Worm (Caenorhabditis elegans) whole organism, L4 larva: Measurements from ENCODE around the gene irld-61.

Experiments
- aha-1 ChIP-seq: fragments of 150-350 bp; peaks from one replicate; lab custom pipeline; 2014; ENCODE audit warnings: missing biosample characterization, missing genetic modification characterization
- ama-1 ChIP-seq: fragments of 150-350 bp; optimal IDR thresholded peaks from 2 replicates; lab custom pipeline; 2014; ENCODE audit warnings: inconsistent platforms, mixed read lengths
- fkh-10 ChIP-seq: fragments of 150-350 bp; optimal IDR thresholded peaks from 2 replicates; lab custom pipeline; 2014; ENCODE audit warnings: missing biosample characterization, missing genetic modification reagents, missing genetic modification characterization
- fos-1 ChIP-seq: fragments of 150-350 bp; optimal IDR thresholded peaks from 2 replicates; lab custom pipeline; 2014; ENCODE audit warnings: missing biosample characterization, missing genetic modification characterization
- lin-39 ChIP-seq: fragments of 150-350 bp; optimal IDR thresholded peaks from 2 replicates; lab custom pipeline; 2014; ENCODE audit warnings: missing biosample characterization, missing genetic modification reagents, missing genetic modification characterization
- lsy-2 ChIP-seq, 2 experiments: fragments of 150-350 bp in 1 of 2; sonication (generic microtip) in 1 of 2; optimal IDR thresholded peaks; 2 replicates each; lab custom pipeline; 2014 to 2017; ENCODE audit warnings: missing biosample characterization in 2 of 2, missing genetic modification characterization in 2 of 2
- mxl-2 ChIP-seq: fragments of 200-800 bp; sonication (Bioruptor generic); conservative IDR thresholded peaks from 2 replicates; pipeline ENCODE4 v1.3.6; 2022; ENCODE audit warnings: missing genetic modification reagents, missing genetic modification characterization, missing compliant biosample characterization
- pqm-1 ChIP-seq: sonication (generic microtip); optimal IDR thresholded peaks from 2 replicates; lab custom pipeline; 2017; ENCODE audit warnings: missing biosample characterization, missing genetic modification characterization
- snpc-4 ChIP-seq: fragments of 150-350 bp; optimal IDR thresholded peaks from 2 replicates; lab custom pipeline; 2014; ENCODE audit warnings: missing biosample characterization, missing genetic modification characterization
- unc-130 ChIP-seq: sonication (generic microtip); optimal IDR thresholded peaks from 2 replicates; lab custom pipeline; 2016; ENCODE audit warnings: missing genetic modification reagents, missing genetic modification characterization, missing compliant biosample characterization
- unc-62 ChIP-seq, 3 experiments: fragments of 150-350 bp in 1 of 3; sonication (generic microtip); optimal IDR thresholded peaks in 2 of 3; peaks in 1 of 3; 1 replicate in 1 of 3; 2 replicates in 2 of 3; lab custom pipeline; 2014 to 2017; ENCODE audit warnings: missing biosample characterization in 3 of 3, missing genetic modification characterization in 3 of 3, missing genetic modification reagents in 3 of 3, missing genotype in 1 of 3

- no peak for TF ChIP-seq mxl-2 (GFP tag; lab: Robert Waterston, UW)
- no peak for TF ChIP-seq unc-62 (GFP tag; optimal IDR thresholded peaks at IDR 0.05 in 1 of 2; lab: Kevin White, UChicago)
- no peak for TF ChIP-seq unc-62 (tag; optimal IDR thresholded peaks at IDR 0.05; lab: Kevin White, UChicago)
- TF ChIP-seq snpc-4 (tag; lab: Kevin White, UChicago), result no peak
- no peak for TF ChIP-seq lsy-2 (tag; optimal IDR thresholded peaks at IDR 0.05; lab: Kevin White, UChicago)
- TF ChIP-seq lin-39, result no peak
- no peak for TF ChIP-seq aha-1 (tag; lab: Kevin White, UChicago)
- TF ChIP-seq fos-1, result no peak
- no peak for TF ChIP-seq fkh-10
- TF ChIP-seq pqm-1 (tag; lab: Kevin White, UChicago), result no peak
- TF ChIP-seq ama-1, result no peak
- no peak for TF ChIP-seq unc-130 (GFP tag; lab: Kevin White, UChicago)
These were observed 17.9 kb upstream of the irld-61 start, which contains the start of gene Y111B2A.21 for ce11 chrIII:12746369-12746855.
